Fruit fly (Drosophila melanogaster) whole organism, adult: ENCODE results near the gene CG17752.

Experiments
- CG11617 ChIP-seq: fragments of 200-800 bp; sonication (Bioruptor generic); optimal IDR thresholded peaks from 2 replicates; lab custom pipeline; 2017; ENCODE audit warnings: mild to moderate bottlenecking, missing biosample characterization, missing genetic modification reagents, missing genetic modification characterization
- CG33017 ChIP-seq: fragments of 200-800 bp; sonication (Bioruptor generic); optimal IDR thresholded peaks from 2 replicates; lab custom pipeline; 2018; ENCODE audit warnings: missing biosample characterization, mild to moderate bottlenecking, missing genetic modification characterization, moderate library complexity
- CG7045 ChIP-seq: fragments of 200-800 bp; sonication (Bioruptor generic); optimal IDR thresholded peaks from 2 replicates; lab custom pipeline; 2017; ENCODE audit warnings: missing biosample characterization, mild to moderate bottlenecking, missing genetic modification characterization
- CG7101 ChIP-seq: fragments of 200-800 bp; sonication (Bioruptor generic); optimal IDR thresholded peaks from 2 replicates; lab custom pipeline; 2018; ENCODE audit warnings: missing biosample characterization, mild to moderate bottlenecking, missing genetic modification characterization, moderate library complexity
- Clk ChIP-seq: fragments of 200-800 bp; sonication (Bioruptor generic); optimal IDR thresholded peaks from 2 replicates; lab custom pipeline; 2017; ENCODE audit warnings: missing biosample characterization, missing genetic modification characterization
- Crg-1 ChIP-seq: fragments of 200-800 bp; sonication (Bioruptor generic); optimal IDR thresholded peaks from 2 replicates; lab custom pipeline; 2016; ENCODE audit warnings: missing biosample characterization, missing genetic modification characterization
- Mnt ChIP-seq: fragments of 200-800 bp; sonication (Bioruptor generic); optimal IDR thresholded peaks from 2 replicates; lab custom pipeline; 2016; ENCODE audit warnings: missing biosample characterization, mild to moderate bottlenecking, missing genetic modification characterization
- bab1 ChIP-seq: fragments of 200-800 bp; sonication (Bioruptor generic); optimal IDR thresholded peaks from 3 replicates; lab custom pipeline; 2019; ENCODE audit warnings: missing biosample characterization, mild to moderate bottlenecking, missing genetic modification characterization, moderate library complexity
- cic ChIP-seq: fragments of 200-800 bp; sonication (Bioruptor generic); optimal IDR thresholded peaks from 2 replicates; lab custom pipeline; 2017; ENCODE audit warnings: missing biosample characterization, mild to moderate bottlenecking, missing genetic modification characterization, moderate library complexity
- kay ChIP-seq: fragments of 200-800 bp; sonication (Bioruptor generic); peaks from one replicate; lab custom pipeline; 2016; ENCODE audit warnings: missing biosample characterization, missing genetic modification characterization, borderline replicate concordance
- ovo ChIP-seq: fragments of 200-800 bp; sonication (Bioruptor generic); optimal IDR thresholded peaks from 2 replicates; lab custom pipeline; 2016; ENCODE audit warnings: missing biosample characterization, missing genetic modification characterization
- pad ChIP-seq: fragments of 200-800 bp; sonication (Bioruptor generic); optimal IDR thresholded peaks from 3 replicates; lab custom pipeline; 2017; ENCODE audit warnings: missing biosample characterization, missing genetic modification characterization, mild to moderate bottlenecking, moderate library complexity, missing genetic modification reagents
- tj ChIP-seq: fragments of 200-800 bp; sonication (Bioruptor generic); optimal IDR thresholded peaks from 3 replicates; lab custom pipeline; 2017; ENCODE audit warnings: missing biosample characterization, mild to moderate bottlenecking, missing genetic modification characterization, moderate library complexity

- TF ChIP-seq CG11617 (no peak), tj (GFP tag; lab: Kevin White, UChicago) (no peak), CG33017 (tag; lab: Kevin White, UChicago) (no peak), ovo (GFP tag; lab: Kevin White, UChicago) (no peak), bab1 (no peak), CG7045 (GFP tag; lab: Kevin White, UChicago) (no peak), Mnt (GFP tag; lab: Kevin White, UChicago) (no peak), CG7101 (no peak), Clk (GFP tag; lab: Kevin White, UChicago) (no peak), Crg-1 (no peak), cic (GFP tag; lab: Kevin White, UChicago) (no peak), kay (GFP tag; lab: Kevin White, UChicago) (no peak), pad (GFP tag; lab: Kevin White, UChicago) (no peak)
Observed at dm6 chr3R:19657235-19657634, 47.2 kb downstream of the CG17752 start.
